Fruit fly (Drosophila melanogaster): ENCODE measurements around the gene CG34347.

CG34347 gene

DNA sequence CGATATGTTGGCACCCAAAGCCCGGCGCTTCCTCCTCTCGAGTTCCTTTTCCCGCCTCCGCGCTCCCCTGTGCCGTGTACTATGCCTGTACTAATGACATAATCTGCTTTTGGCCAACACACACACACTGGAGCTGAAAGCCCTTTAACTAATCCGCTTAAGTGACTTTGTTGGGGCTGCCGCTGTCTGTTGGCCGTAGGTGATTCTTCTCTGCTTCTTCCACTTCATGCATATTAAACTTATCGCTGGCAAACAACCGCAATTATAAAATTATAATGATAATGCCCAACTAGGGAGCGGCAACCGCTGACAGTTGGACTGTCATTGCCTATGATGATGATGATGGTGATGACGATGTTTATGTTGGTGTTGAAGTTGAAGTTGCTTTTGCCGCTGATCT, 28.9 kb downstream of the CG34347 start:
- TF ChIP-seq Dll (optimal IDR thresholded peaks at IDR 0.05) (no peak), usp (GFP tag; optimal IDR thresholded peaks at IDR 0.05) (no peak), EcR (GFP tag; optimal IDR thresholded peaks at IDR 0.05) (no peak), CG8478 (optimal IDR thresholded peaks at IDR 0.05) (no peak), psq (optimal IDR thresholded peaks at IDR 0.05) (no peak), pan (optimal IDR thresholded peaks at IDR 0.05) (no peak)

DNA sequence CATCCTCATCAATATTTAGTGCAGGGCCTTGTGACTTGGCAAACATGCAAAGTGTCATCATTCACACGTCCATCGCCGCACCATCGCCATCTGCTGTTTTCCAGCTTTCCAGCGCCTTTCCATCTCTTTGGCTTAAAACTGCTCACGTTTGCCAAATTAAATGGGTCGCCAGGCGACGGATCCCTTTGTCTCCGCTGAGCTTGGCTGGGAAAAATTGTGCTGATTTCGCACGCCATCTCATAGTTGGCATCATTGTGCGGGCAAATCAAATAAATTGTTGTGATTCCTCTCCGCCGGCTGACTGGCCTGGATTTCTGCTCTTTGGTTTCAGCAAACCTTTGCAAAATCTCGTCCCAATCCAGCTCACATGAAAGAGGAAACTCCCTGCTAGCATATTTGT, 29.8 kb downstream of the CG34347 start:
- TF ChIP-seq CG8478 (optimal IDR thresholded peaks at IDR 0.05): no peak
- TF ChIP-seq psq (optimal IDR thresholded peaks at IDR 0.05): no peak
- TF ChIP-seq pan (optimal IDR thresholded peaks at IDR 0.05): no peak
- TF ChIP-seq EcR (GFP tag; optimal IDR thresholded peaks at IDR 0.05): no peak
- TF ChIP-seq usp (GFP tag; optimal IDR thresholded peaks at IDR 0.05): no peak
- TF ChIP-seq Dll (optimal IDR thresholded peaks at IDR 0.05): no peak

DNA sequence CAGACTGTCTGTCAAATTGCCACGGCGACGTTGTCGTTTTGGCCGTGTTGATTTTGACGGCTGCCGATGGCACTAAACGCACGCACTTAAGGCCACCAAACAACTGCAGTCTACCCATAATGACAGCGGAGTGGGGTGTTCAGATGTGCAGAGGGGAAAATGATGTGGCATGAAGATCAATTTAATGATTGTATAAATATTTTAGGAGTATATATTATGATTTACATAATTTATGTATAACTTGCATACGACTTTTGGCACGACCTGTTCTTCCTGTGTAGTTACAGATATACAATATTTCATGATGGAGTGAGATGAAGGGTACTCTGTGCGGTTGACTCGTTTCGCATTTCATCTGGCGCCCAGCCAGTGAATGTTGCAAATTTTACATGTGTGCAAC, 31.6 kb downstream of the CG34347 start:
- no peak for TF ChIP-seq usp (GFP tag; optimal IDR thresholded peaks at IDR 0.05)
- TF ChIP-seq EcR (GFP tag; optimal IDR thresholded peaks at IDR 0.05): no peak
- no peak for TF ChIP-seq Dll (optimal IDR thresholded peaks at IDR 0.05)
- no peak for TF ChIP-seq pan (optimal IDR thresholded peaks at IDR 0.05)
- TF ChIP-seq psq (optimal IDR thresholded peaks at IDR 0.05): no peak
- no peak for TF ChIP-seq CG8478 (optimal IDR thresholded peaks at IDR 0.05)

DNA sequence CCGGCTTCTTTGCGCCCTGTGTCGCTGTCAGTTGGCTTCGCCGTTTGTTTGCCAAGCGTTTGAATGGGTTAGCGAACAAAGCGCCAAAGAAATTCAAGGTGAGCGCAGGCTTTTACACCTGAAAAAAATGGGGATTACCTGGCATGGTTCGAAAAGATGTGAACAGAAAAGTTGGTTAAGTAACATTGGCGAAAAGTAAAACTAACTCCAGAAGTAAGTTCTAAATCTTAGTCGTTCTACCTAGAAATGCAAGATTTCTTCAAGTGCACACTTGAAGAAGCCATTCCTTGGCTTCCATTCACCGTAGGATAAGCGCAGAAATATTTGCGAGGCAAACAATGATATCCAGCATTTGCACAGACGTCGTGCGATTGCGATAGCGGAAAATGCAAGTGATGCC, 34.7 kb downstream of the CG34347 start:
- TF ChIP-seq psq (optimal IDR thresholded peaks at IDR 0.05) (no peak), CG8478 (optimal IDR thresholded peaks at IDR 0.05) (no peak), Dll (optimal IDR thresholded peaks at IDR 0.05) (no peak), pan (optimal IDR thresholded peaks at IDR 0.05) (no peak), EcR (GFP tag; optimal IDR thresholded peaks at IDR 0.05) (no peak), usp (GFP tag; optimal IDR thresholded peaks at IDR 0.05) (no peak)

DNA sequence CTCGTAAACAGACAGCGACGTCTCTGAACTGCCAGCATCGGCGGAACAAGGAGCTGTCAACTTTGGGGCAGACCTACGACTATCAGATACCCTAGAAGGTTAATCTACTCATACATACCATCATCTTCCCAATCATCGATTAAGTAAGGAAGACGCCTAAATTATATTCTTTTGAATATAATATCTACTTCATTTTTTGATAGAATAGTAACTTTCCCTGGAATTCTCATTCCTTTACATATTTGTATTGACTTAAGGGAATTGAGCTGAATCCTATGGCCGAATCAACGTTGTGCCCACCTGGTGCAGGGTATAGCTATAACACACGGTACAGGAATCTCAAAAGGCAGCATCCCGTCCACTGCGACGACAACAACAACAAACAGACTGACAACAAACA, 35.7 kb downstream of the CG34347 start:
- peak; percentile 53 for TF ChIP-seq pan (optimal IDR thresholded peaks at IDR 0.05)
- TF ChIP-seq psq (optimal IDR thresholded peaks at IDR 0.05): no peak

DNA sequence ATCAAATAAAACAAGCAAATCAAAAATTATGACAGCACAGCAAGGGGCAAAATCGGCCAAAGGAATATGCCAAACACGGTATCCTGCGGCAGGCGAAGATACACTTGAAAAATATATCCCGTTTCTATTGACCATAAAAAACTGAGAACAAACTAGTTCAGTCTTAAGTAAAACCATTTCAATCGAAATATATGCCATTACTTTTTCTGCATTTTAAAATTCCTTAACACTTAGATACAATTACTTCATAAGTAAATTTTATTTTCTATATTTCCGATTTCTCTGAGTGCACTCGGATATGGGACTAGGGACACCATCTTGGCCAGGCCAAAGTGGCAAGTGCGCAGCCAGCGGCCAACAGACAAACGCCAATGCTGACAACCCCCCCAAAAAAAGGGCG, 52.7 kb downstream of the CG34347 start:
- TF ChIP-seq psq (optimal IDR thresholded peaks at IDR 0.05): no peak

DNA sequence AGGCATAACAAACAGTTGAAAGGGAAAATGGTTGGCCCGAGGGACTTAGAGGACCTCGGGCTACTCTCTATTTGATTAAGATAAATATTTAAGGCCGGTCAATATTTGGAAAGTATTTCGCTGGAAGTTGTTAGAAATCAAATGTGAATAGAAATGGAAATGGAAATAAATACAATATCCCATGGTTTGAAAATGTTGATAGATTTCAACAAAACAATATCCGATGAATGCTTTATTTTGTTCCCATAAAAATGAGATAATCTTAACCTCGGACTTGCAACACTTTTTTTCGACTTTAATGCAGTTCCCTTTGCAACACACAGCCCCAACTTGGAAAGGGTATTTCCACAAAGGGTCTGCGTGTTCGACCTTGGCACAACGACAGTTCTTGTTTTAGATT, 58.1 kb downstream of the CG34347 start:
- TF ChIP-seq usp (GFP tag; optimal IDR thresholded peaks at IDR 0.05) (no peak), EcR (GFP tag; optimal IDR thresholded peaks at IDR 0.05) (no peak), CG8478 (optimal IDR thresholded peaks at IDR 0.05) (no peak), Dll (optimal IDR thresholded peaks at IDR 0.05) (no peak), pan (optimal IDR thresholded peaks at IDR 0.05) (no peak), psq (optimal IDR thresholded peaks at IDR 0.05) (no peak)

DNA sequence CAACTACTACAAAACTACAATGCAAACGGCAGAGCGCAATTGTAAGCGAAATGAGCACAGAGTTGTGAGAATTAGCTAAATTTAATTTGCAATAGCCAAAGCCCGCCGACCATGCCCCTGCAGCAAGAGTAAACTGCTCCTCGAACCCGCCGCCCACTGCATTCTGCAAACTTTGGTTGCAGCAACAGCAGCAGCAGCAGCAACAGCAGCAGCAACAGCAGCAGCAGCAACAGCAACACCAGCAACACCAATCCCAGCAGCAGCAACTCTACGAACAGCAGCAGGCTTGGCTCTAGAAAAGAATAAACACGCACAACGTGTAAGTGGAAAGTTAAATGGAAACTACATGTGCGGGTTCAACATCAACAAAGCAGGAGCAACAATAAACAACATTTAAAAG, 59.2 kb downstream of the CG34347 start:
- no peak for TF ChIP-seq EcR (GFP tag; optimal IDR thresholded peaks at IDR 0.05)
- TF ChIP-seq psq (optimal IDR thresholded peaks at IDR 0.05): no peak
- no peak for TF ChIP-seq usp (GFP tag; optimal IDR thresholded peaks at IDR 0.05)
- no peak for TF ChIP-seq Dll (optimal IDR thresholded peaks at IDR 0.05)
- TF ChIP-seq CG8478 (optimal IDR thresholded peaks at IDR 0.05): no peak
- no peak for TF ChIP-seq pan (optimal IDR thresholded peaks at IDR 0.05)

DNA sequence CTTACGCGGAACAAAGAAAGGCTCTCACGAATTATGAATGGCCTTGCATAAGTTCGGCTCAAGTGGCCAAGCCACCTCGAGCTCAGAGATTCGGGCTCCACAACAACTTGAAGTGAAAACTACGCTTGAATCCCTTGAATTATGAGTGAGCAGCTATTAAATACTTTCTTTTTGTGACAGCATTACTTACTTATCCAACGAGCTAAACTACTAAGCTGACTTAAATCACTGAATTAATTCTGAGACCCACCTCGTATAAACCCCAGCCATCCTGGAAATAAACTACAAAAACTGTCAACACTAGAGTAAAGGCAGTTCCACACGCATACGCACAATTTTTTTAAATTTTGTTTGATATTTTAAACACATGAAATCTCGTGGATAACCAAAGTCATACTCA, 61.2 kb downstream of the CG34347 start, which contains the start of gene gskt:
gskt (plus strand) TSS at position 301 of the 400 bp plus-strand sequence.
- no peak for TF ChIP-seq pan (optimal IDR thresholded peaks at IDR 0.05)
- TF ChIP-seq EcR (GFP tag; optimal IDR thresholded peaks at IDR 0.05): no peak
- TF ChIP-seq psq (optimal IDR thresholded peaks at IDR 0.05): no peak
- no peak for TF ChIP-seq Dll (optimal IDR thresholded peaks at IDR 0.05)
- no peak for TF ChIP-seq CG8478 (optimal IDR thresholded peaks at IDR 0.05)
- TF ChIP-seq usp (GFP tag; optimal IDR thresholded peaks at IDR 0.05): no peak

DNA sequence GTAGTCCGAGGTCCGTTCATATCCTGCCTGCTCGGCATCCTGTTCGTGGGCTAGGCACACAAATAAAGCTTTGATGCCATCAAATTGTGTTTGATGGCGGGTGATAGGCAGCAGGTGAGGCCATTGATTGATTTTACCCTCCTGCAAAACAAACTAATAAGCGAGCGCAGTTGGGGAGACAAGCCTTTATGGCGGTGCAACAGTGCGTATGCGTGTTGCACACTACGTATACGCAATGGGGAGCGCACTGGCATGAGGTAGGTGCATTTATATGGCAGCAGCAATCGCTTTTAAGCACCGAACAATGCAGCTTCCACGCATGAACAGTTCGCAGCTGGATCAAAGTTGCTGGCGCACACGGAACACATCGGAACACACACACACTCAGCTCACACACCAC, 69.5 kb downstream of the CG34347 start:
- TF ChIP-seq pan (optimal IDR thresholded peaks at IDR 0.05): no peak
- TF ChIP-seq usp (GFP tag; optimal IDR thresholded peaks at IDR 0.05): no peak
- TF ChIP-seq Dll (optimal IDR thresholded peaks at IDR 0.05): no peak
- TF ChIP-seq CG8478 (optimal IDR thresholded peaks at IDR 0.05): no peak
- no peak for TF ChIP-seq EcR (GFP tag; optimal IDR thresholded peaks at IDR 0.05)
- TF ChIP-seq psq (optimal IDR thresholded peaks at IDR 0.05): no peak

DNA sequence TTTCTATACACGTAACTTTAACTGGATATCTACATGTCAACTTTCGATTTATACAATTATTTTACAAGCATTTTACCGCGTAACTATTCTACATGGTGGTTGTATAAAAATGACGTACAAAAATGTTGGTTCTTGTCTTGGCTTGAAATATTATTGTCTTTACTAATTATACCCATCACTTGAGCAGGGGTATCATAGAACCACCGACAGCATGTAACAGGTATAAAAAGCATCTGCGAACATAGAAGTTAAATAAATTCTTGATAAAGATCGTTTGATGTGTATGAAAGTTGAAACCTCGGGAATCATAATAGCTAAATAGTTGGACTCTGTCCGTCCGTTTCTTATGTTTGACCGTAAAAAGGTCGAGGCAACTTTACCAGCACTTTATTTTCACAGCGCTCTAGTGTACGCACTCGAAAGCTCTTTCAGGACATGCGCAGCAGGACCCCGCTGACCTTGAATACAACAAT, 70.3 kb downstream of the CG34347 start:
- TF ChIP-seq pan (optimal IDR thresholded peaks at IDR 0.05): peak; percentile 88
- no peak for TF ChIP-seq CG8478 (optimal IDR thresholded peaks at IDR 0.05)
- no peak for TF ChIP-seq psq (optimal IDR thresholded peaks at IDR 0.05)
- TF ChIP-seq Dll (optimal IDR thresholded peaks at IDR 0.05): no peak
- TF ChIP-seq EcR (GFP tag; optimal IDR thresholded peaks at IDR 0.05): no peak
- TF ChIP-seq usp (GFP tag; optimal IDR thresholded peaks at IDR 0.05): no peak

DNA sequence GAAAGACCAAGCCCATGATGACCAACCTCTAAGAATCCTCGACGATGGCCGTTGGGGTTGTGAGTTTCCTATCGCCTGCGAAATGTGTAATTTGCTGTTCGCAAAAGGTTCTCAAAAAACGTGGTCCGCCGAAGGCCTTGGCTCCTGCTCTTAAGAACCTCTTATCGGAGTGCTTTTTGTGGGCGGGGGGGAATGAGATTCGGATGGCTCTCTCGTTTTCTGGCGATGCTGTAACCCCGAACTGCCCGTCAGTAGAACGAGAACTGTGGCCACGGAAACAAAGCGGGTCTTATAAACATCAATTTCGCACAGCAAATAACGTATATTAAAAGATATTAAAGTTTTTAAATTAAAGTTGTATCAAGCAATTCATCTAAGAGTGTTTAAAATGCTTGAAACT, 70.9 kb downstream of the CG34347 start, which contains the start of gene CG1607:
CG1607 (plus strand) TSS at position 249 of the 400 bp plus-strand sequence.
- TF ChIP-seq usp (GFP tag; optimal IDR thresholded peaks at IDR 0.05) (no peak), pan (optimal IDR thresholded peaks at IDR 0.05) (no peak), psq (optimal IDR thresholded peaks at IDR 0.05) (no peak), EcR (GFP tag; optimal IDR thresholded peaks at IDR 0.05) (no peak), Dll (optimal IDR thresholded peaks at IDR 0.05) (peak; percentile 41), CG8478 (optimal IDR thresholded peaks at IDR 0.05) (no peak)

DNA sequence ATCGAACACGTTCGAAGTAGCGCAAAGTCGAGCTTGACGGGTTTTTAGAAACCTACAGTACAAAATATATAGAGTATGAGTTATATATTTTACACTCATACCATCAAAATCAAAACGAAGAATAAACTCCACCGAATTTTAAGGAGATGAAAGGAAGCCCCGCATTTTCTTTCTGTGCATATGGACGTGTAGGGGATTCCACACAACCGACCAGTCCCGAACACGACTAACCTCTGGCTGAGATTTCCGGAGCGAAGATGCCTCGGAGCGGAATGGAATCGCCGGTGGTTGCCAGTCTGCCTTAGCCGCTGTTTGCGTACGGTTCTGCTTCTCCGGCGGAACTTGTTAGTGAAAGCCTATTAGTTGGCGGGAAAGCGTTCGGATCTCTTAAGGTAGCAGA, 73.2 kb downstream of the CG34347 start:
- TF ChIP-seq CG8478 (optimal IDR thresholded peaks at IDR 0.05) (no peak), usp (GFP tag; optimal IDR thresholded peaks at IDR 0.05) (no peak), pan (optimal IDR thresholded peaks at IDR 0.05) (no peak), psq (optimal IDR thresholded peaks at IDR 0.05) (no peak), Dll (optimal IDR thresholded peaks at IDR 0.05) (no peak), EcR (GFP tag; optimal IDR thresholded peaks at IDR 0.05) (no peak)

Data from whole organism.